Worm (Caenorhabditis elegans) whole organism, L3 larva: ENCODE results near the gene gadr-3.

Experiments
- ama-1 ChIP-seq: fragments of 150-350 bp; optimal IDR thresholded peaks from 2 replicates; lab custom pipeline; 2018
- elt-3 ChIP-seq, 3 experiments: fragments of 150-350 bp in 1 of 3; sonication (generic microtip) in 2 of 3; optimal IDR thresholded peaks; 2 replicates in 2 of 3; 4 replicates in 1 of 3; lab custom pipeline; 2014 to 2017; ENCODE audit warnings: missing biosample characterization in 3 of 3, missing genetic modification characterization in 3 of 3
- fkh-10 ChIP-seq: sonication (generic microtip); optimal IDR thresholded peaks from 2 replicates; lab custom pipeline; 2017; ENCODE audit warnings: missing biosample characterization, missing genetic modification reagents, missing genetic modification characterization
- fos-1 ChIP-seq: fragments of 150-350 bp; optimal IDR thresholded peaks from 2 replicates; lab custom pipeline; 2014; ENCODE audit warnings: missing biosample characterization, missing genetic modification characterization
- mml-1 ChIP-seq: fragments of 150-350 bp; sonication (generic microtip); optimal IDR thresholded peaks from 3 replicates; lab custom pipeline; 2014; ENCODE audit warnings: missing biosample characterization, missing genetic modification characterization
- nhr-12 ChIP-seq: fragments of 150-350 bp; optimal IDR thresholded peaks from 2 replicates; lab custom pipeline; 2014; ENCODE audit warnings: missing biosample characterization, missing genetic modification characterization
- nhr-28 ChIP-seq: fragments of 150-350 bp; optimal IDR thresholded peaks from 2 replicates; lab custom pipeline; 2014; ENCODE audit warnings: missing biosample characterization, missing genetic modification characterization
- nhr-43 ChIP-seq: sonication (generic microtip); optimal IDR thresholded peaks from 2 replicates; lab custom pipeline; 2016; ENCODE audit warnings: mild to moderate bottlenecking, missing genetic modification characterization, missing compliant biosample characterization; ENCODE audit not compliant: poor library complexity, severe bottlenecking
- skn-1 ChIP-seq: fragments of 150-350 bp; optimal IDR thresholded peaks from 2 replicates; lab custom pipeline; 2014; ENCODE audit warnings: missing biosample characterization, missing genetic modification characterization

- no peak for TF ChIP-seq fos-1 (tag; lab: Kevin White, UChicago)
- no peak for TF ChIP-seq nhr-28 (tag; lab: Kevin White, UChicago)
- TF ChIP-seq nhr-12 = no peak
- no peak for TF ChIP-seq ama-1 (lab: Kevin White, UChicago)
- no peak for TF ChIP-seq skn-1 (tag; lab: Kevin White, UChicago)
- TF ChIP-seq fkh-10 (GFP tag; lab: Kevin White, UChicago) = no peak
- no peak for TF ChIP-seq mml-1 (tag; lab: Kevin White, UChicago)
- no peak for TF ChIP-seq nhr-43 (tag; lab: Kevin White, UChicago)
- no peak for TF ChIP-seq elt-3 (tag; optimal IDR thresholded peaks at IDR 0.05; lab: Kevin White, UChicago)
Observed at ce11 chrIII:6265911-6266310, 19.9 kb downstream of the gadr-3 start, which contains the start of gene srg-6.
